Fruit fly (Drosophila melanogaster) whole organism, embryonic: ENCODE results near the gene Acsx3.

Source experiments
- Abd-B ChIP-seq: fragments of 200-800 bp; sonication (Bioruptor generic); optimal IDR thresholded peaks from 2 replicates; lab custom pipeline; 2018; ENCODE audit warnings: missing biosample characterization, mild to moderate bottlenecking, missing genetic modification characterization, moderate library complexity
- B-H2 ChIP-seq: fragments of 200-800 bp; sonication (Bioruptor generic); optimal IDR thresholded peaks from 2 replicates; lab custom pipeline; 2018; ENCODE audit warnings: missing biosample characterization, mild to moderate bottlenecking, missing genetic modification characterization
- CG10654 ChIP-seq: fragments of 200-800 bp; sonication (Bioruptor generic); optimal IDR thresholded peaks from 2 replicates; lab custom pipeline; 2016; ENCODE audit warnings: missing biosample characterization, missing genetic modification characterization
- CG11504 ChIP-seq: fragments of 200-800 bp; sonication (Bioruptor generic); optimal IDR thresholded peaks from 3 replicates; lab custom pipeline; 2019; ENCODE audit warnings: missing biosample characterization, mild to moderate bottlenecking, missing genetic modification characterization, moderate library complexity
- CG11560 ChIP-seq: fragments of 200-800 bp; sonication (Bioruptor generic); IDR thresholded peaks from 3 replicates; pipeline ENCODE4 v1.3.6; 2022; ENCODE audit warnings: missing biosample characterization, missing genetic modification characterization
- CG11723 ChIP-seq: fragments of 200-800 bp; sonication (Bioruptor generic); optimal IDR thresholded peaks from 2 replicates; lab custom pipeline; 2017; ENCODE audit warnings: missing biosample characterization, mild to moderate bottlenecking, missing genetic modification characterization
- CG12155 ChIP-seq: fragments of 200-800 bp; sonication (Bioruptor generic); optimal IDR thresholded peaks from 3 replicates; lab custom pipeline; 2016; ENCODE audit warnings: missing biosample characterization, missing genetic modification characterization
- CG13123 ChIP-seq: fragments of 200-800 bp; sonication (Bioruptor generic); optimal IDR thresholded peaks from 2 replicates; lab custom pipeline; 2016; ENCODE audit warnings: missing biosample characterization, missing genetic modification characterization
- CG13894 ChIP-seq: fragments of 200-800 bp; sonication (Bioruptor generic); optimal IDR thresholded peaks from 3 replicates; lab custom pipeline; 2018; ENCODE audit warnings: missing biosample characterization, mild to moderate bottlenecking, missing genetic modification characterization, moderate library complexity
- CG15269 ChIP-seq: fragments of 200-800 bp; sonication (Bioruptor generic); optimal IDR thresholded peaks from 2 replicates; lab custom pipeline; 2018; ENCODE audit warnings: missing biosample characterization, mild to moderate bottlenecking, missing genetic modification characterization, moderate library complexity
- CG1602 ChIP-seq: fragments of 200-800 bp; sonication (Bioruptor generic); optimal IDR thresholded peaks from 3 replicates; lab custom pipeline; 2016; ENCODE audit warnings: missing biosample characterization, missing genetic modification characterization
- CG18619 ChIP-seq: fragments of 200-800 bp; sonication (Bioruptor generic); optimal IDR thresholded peaks from 3 replicates; lab custom pipeline; 2017; ENCODE audit warnings: missing biosample characterization, mild to moderate bottlenecking, missing genetic modification characterization
- CG30431 ChIP-seq: fragments of 200-800 bp; sonication (Bioruptor generic); optimal IDR thresholded peaks from 2 replicates; lab custom pipeline; 2017; ENCODE audit warnings: missing biosample characterization, missing genetic modification characterization
- CG33557 ChIP-seq: fragments of 200-800 bp; sonication (Bioruptor generic); optimal IDR thresholded peaks from 2 replicates; lab custom pipeline; 2019; ENCODE audit warnings: missing biosample characterization, mild to moderate bottlenecking, missing genetic modification characterization, moderate library complexity
- CG4424 ChIP-seq: fragments of 200-800 bp; sonication (Bioruptor generic); optimal IDR thresholded peaks from 3 replicates; lab custom pipeline; 2016; ENCODE audit warnings: missing biosample characterization, missing genetic modification characterization
- CG6272 ChIP-seq: fragments of 200-800 bp; sonication (Bioruptor generic); IDR thresholded peaks from 2 replicates; pipeline ENCODE4 v1.3.6; 2022; ENCODE audit warnings: missing biosample characterization, missing genetic modification characterization
- CG6813 ChIP-seq: fragments of 200-800 bp; sonication (Bioruptor generic); optimal IDR thresholded peaks from 2 replicates; lab custom pipeline; 2017; ENCODE audit warnings: missing biosample characterization, missing genetic modification characterization, mild to moderate bottlenecking, moderate library complexity, missing genetic modification reagents
- CG7556 ChIP-seq: fragments of 200-800 bp; sonication (Bioruptor generic); optimal IDR thresholded peaks from 2 replicates; lab custom pipeline; 2017; ENCODE audit warnings: missing biosample characterization, mild to moderate bottlenecking, missing genetic modification characterization
- CG8765 ChIP-seq: fragments of 200-800 bp; sonication (Bioruptor generic); IDR thresholded peaks from 2 replicates; pipeline ENCODE4 v1.3.6; 2022; ENCODE audit warnings: missing biosample characterization, missing genetic modification characterization
- CrebB ChIP-seq: fragments of 200-800 bp; sonication (Bioruptor generic); optimal IDR thresholded peaks from 3 replicates; lab custom pipeline; 2018; ENCODE audit warnings: missing biosample characterization, mild to moderate bottlenecking, missing genetic modification characterization
- D ChIP-seq, 2 experiments: fragments of 200-800 bp in 1 of 2; fragments of >200 bp in 1 of 2; sonication (Bioruptor generic) in 1 of 2; optimal IDR thresholded peaks; 2 replicates in 1 of 2; 3 replicates in 1 of 2; lab custom pipeline; 2017; ENCODE audit warnings: mild to moderate bottlenecking in 1 of 2, missing biosample characterization in 1 of 2, missing genetic modification characterization in 1 of 2, missing genetic modification reagents in 1 of 2
- HmgZ ChIP-seq: fragments of 200-800 bp; sonication (Bioruptor generic); optimal IDR thresholded peaks from 2 replicates; lab custom pipeline; 2018; ENCODE audit warnings: missing biosample characterization, mild to moderate bottlenecking, missing genetic modification characterization
- MTF-1 ChIP-seq: fragments of 200-800 bp; sonication (Bioruptor generic); optimal IDR thresholded peaks from 2 replicates; lab custom pipeline; 2018; ENCODE audit warnings: missing biosample characterization, mild to moderate bottlenecking, missing genetic modification characterization, borderline replicate concordance
- Vsx1 ChIP-seq: fragments of 200-800 bp; sonication (Bioruptor generic); optimal IDR thresholded peaks from 2 replicates; lab custom pipeline; 2017; ENCODE audit warnings: missing biosample characterization, mild to moderate bottlenecking, missing genetic modification characterization, missing genetic modification reagents
- Xbp1 ChIP-seq: fragments of 200-800 bp; sonication (Bioruptor generic); optimal IDR thresholded peaks from 3 replicates; lab custom pipeline; 2016; ENCODE audit warnings: missing biosample characterization, mild to moderate bottlenecking, missing genetic modification characterization
- chif ChIP-seq, 2 experiments: fragments of 200-800 bp; sonication (Bioruptor generic); optimal IDR thresholded peaks; 3 replicates each; lab custom pipeline; 2016; ENCODE audit warnings: missing biosample characterization in 2 of 2, missing genetic modification characterization in 2 of 2
- chm ChIP-seq: fragments of 200-800 bp; sonication (Bioruptor generic); IDR thresholded peaks from 2 replicates; pipeline ENCODE4 v1.3.6; 2022; ENCODE audit warnings: missing biosample characterization, missing genetic modification characterization
- cwo ChIP-seq: fragments of 200-800 bp; sonication (Bioruptor generic); optimal IDR thresholded peaks from 3 replicates; lab custom pipeline; 2017; ENCODE audit warnings: missing biosample characterization, missing genetic modification characterization, mild to moderate bottlenecking, moderate library complexity, missing genetic modification reagents
- fd64A ChIP-seq: fragments of 200-800 bp; sonication (Bioruptor generic); optimal IDR thresholded peaks from 3 replicates; lab custom pipeline; 2018; ENCODE audit warnings: missing biosample characterization, mild to moderate bottlenecking, missing genetic modification characterization
- gt ChIP-seq: fragments of 200-800 bp; sonication (Bioruptor generic); IDR thresholded peaks from 2 replicates; pipeline ENCODE4 v1.3.6; 2022; ENCODE audit warnings: missing biosample characterization, missing genetic modification characterization
- h ChIP-seq: fragments of >200 bp; optimal IDR thresholded peaks from 2 replicates; lab custom pipeline; 2017
- inv ChIP-seq: fragments of 200-800 bp; sonication (Bioruptor generic); IDR thresholded peaks from 2 replicates; pipeline ENCODE4 v1.3.6; 2022; ENCODE audit warnings: missing biosample characterization, missing genetic modification characterization; ENCODE audit not compliant: partially characterized antibody
- jing ChIP-seq: fragments of 200-800 bp; sonication (Bioruptor generic); optimal IDR thresholded peaks from 2 replicates; lab custom pipeline; 2018; ENCODE audit warnings: missing biosample characterization, mild to moderate bottlenecking, missing genetic modification characterization
- ken ChIP-seq: fragments of 200-800 bp; sonication (Bioruptor generic); IDR thresholded peaks from 3 replicates; pipeline ENCODE4 v1.3.6; 2022; ENCODE audit warnings: missing biosample characterization, missing genetic modification characterization
- lilli ChIP-seq: fragments of 200-800 bp; sonication (Bioruptor generic); optimal IDR thresholded peaks from 3 replicates; lab custom pipeline; 2016; ENCODE audit warnings: missing biosample characterization, missing genetic modification characterization
- peb ChIP-seq: fragments of 200-800 bp; sonication (Bioruptor generic); IDR thresholded peaks from 2 replicates; pipeline ENCODE4 v1.3.6; 2022; ENCODE audit warnings: missing biosample characterization, missing genetic modification characterization
- prd ChIP-seq, 3 experiments: fragments of >200 bp in 2 of 3; fragments of 200-800 bp in 1 of 3; sonication (Bioruptor generic) in 1 of 3; optimal IDR thresholded peaks in 2 of 3; IDR thresholded peaks in 1 of 3; 2 replicates in 2 of 3; 3 replicates in 1 of 3; pipeline versions ENCODE4 v1.3.6 to Lab custom; 2017 to 2022; ENCODE audit warnings: missing biosample characterization in 1 of 3, missing genetic modification characterization in 1 of 3
- ranshi ChIP-seq: fragments of 200-800 bp; sonication (Bioruptor generic); IDR thresholded peaks from 2 replicates; pipeline ENCODE4 v1.3.6; 2022; ENCODE audit warnings: missing biosample characterization, missing genetic modification characterization
- repo ChIP-seq: fragments of 200-800 bp; sonication (Bioruptor generic); optimal IDR thresholded peaks from 2 replicates; lab custom pipeline; 2016; ENCODE audit warnings: missing biosample characterization, missing genetic modification characterization
- sc ChIP-seq, 3 experiments: fragments of >200 bp in 2 of 3; fragments of 200-800 bp in 1 of 3; sonication (Bioruptor generic) in 1 of 3; optimal IDR thresholded peaks; 2 replicates in 2 of 3; 3 replicates in 1 of 3; lab custom pipeline; 2017; ENCODE audit warnings: mild to moderate bottlenecking in 1 of 3, missing biosample characterization in 1 of 3, missing genetic modification characterization in 1 of 3, missing genetic modification reagents in 1 of 3
- schlank ChIP-seq: fragments of 200-800 bp; sonication (Bioruptor generic); optimal IDR thresholded peaks from 2 replicates; lab custom pipeline; 2018; ENCODE audit warnings: missing biosample characterization, mild to moderate bottlenecking, missing genetic modification characterization
- sim ChIP-seq: fragments of 200-800 bp; sonication (Bioruptor generic); IDR thresholded peaks from 2 replicates; pipeline ENCODE4 v1.3.6; 2022; ENCODE audit warnings: missing biosample characterization, missing genetic modification characterization
- sna ChIP-seq: fragments of 200-800 bp; sonication (Bioruptor generic); IDR thresholded peaks from 2 replicates; pipeline ENCODE4 v1.3.6; 2022; ENCODE audit warnings: missing biosample characterization, missing genetic modification characterization; ENCODE audit not compliant: partially characterized antibody
- stc ChIP-seq: fragments of 200-800 bp; sonication (Bioruptor generic); IDR thresholded peaks from 2 replicates; pipeline ENCODE4 v1.3.6; 2022; ENCODE audit warnings: missing biosample characterization, missing genetic modification characterization
- sug ChIP-seq: fragments of 200-800 bp; optimal IDR thresholded peaks from 2 replicates; lab custom pipeline; 2019; ENCODE audit warnings: missing biosample characterization, mild to moderate bottlenecking, missing genetic modification characterization, moderate library complexity
- tin ChIP-seq: fragments of 200-800 bp; sonication (Bioruptor generic); optimal IDR thresholded peaks from 3 replicates; lab custom pipeline; 2016; ENCODE audit warnings: missing biosample characterization, missing genetic modification characterization
- tup ChIP-seq: fragments of 200-800 bp; sonication (Bioruptor generic); optimal IDR thresholded peaks from 2 replicates; lab custom pipeline; 2016; ENCODE audit warnings: missing biosample characterization, mild to moderate bottlenecking, missing genetic modification characterization, moderate library complexity
- vnd ChIP-seq: fragments of 200-800 bp; sonication (Bioruptor generic); IDR thresholded peaks from 3 replicates; pipeline ENCODE4 v1.3.6; 2022; ENCODE audit warnings: missing biosample characterization, missing genetic modification characterization; ENCODE audit not compliant: partially characterized antibody
- zfh1 ChIP-seq: fragments of 200-800 bp; sonication (Bioruptor generic); IDR thresholded peaks from 3 replicates; pipeline ENCODE4 v1.3.6; 2022; ENCODE audit warnings: missing biosample characterization, missing genetic modification characterization

Gene Acsx3

DNA sequence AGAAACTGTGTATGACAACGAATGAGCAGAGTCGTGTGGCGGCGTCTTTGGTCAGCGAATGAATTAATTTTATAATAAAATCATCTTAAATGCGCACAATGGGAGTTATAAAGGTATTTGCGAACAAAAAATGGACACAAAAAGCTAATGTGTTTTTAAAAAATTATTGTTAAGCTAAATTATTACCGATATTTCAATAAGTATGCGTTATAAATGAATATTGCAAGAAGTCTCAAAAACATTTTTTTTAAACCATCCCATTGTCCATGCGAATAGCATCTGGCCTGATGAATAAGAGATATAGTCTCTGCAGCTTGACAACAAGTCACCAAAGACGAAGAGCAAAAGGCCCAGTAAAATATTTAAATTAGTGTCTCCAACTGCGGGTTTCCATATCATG lies 49.9 kb downstream of the Acsx3 start (continued):
- peak; percentile 7 for TF ChIP-seq tin (GFP tag; lab: Kevin White, UChicago)
- TF ChIP-seq D (optimal IDR thresholded peaks at IDR 0.05; lab: Kevin White, UChicago): no peak
- peak; percentile 24 for TF ChIP-seq D (GFP tag; optimal IDR thresholded peaks at IDR 0.05; lab: Kevin White, UChicago)
- no peak for TF ChIP-seq sc (optimal IDR thresholded peaks at IDR 0.05; lab: Kevin White, UChicago)
- no peak for TF ChIP-seq sc (GFP tag; optimal IDR thresholded peaks at IDR 0.05; lab: Kevin White, UChicago)
- no peak for TF ChIP-seq inv (GFP tag; lab: Robert Waterston, UW)
- TF ChIP-seq CrebB (tag; lab: Kevin White, UChicago): peak; percentile 11
- TF ChIP-seq sna: no peak
- no peak for TF ChIP-seq CG33557 (GFP tag; lab: Kevin White, UChicago)
- peak; percentile 56 for TF ChIP-seq lilli (GFP tag; lab: Kevin White, UChicago)
- peak; percentile 67; the same call in 1 of the 3 replicates for TF ChIP-seq ken (GFP tag; lab: Robert Waterston, UW)
- no peak for TF ChIP-seq CG13894 (tag; lab: Kevin White, UChicago)
- no peak for TF ChIP-seq CG30431 (GFP tag; lab: Kevin White, UChicago)
- peak; percentile 18 for TF ChIP-seq CG6813 (GFP tag; lab: Kevin White, UChicago)
- TF ChIP-seq gt: no peak
- peak; percentile 25 to 38 for TF ChIP-seq chif (GFP tag; optimal IDR thresholded peaks at IDR 0.05; lab: Kevin White, UChicago)
- TF ChIP-seq jing: no peak
- peak; percentile 83 for TF ChIP-seq CG11504 (tag; lab: Kevin White, UChicago)
- TF ChIP-seq zfh1 (GFP tag; lab: Robert Waterston, UW): peak; percentile 58; the same call in 2 of the 3 replicates
- peak; percentile 11 for TF ChIP-seq tup (GFP tag; lab: Kevin White, UChicago)
- TF ChIP-seq Xbp1 (GFP tag; lab: Kevin White, UChicago): peak; percentile 59
- TF ChIP-seq sug (tag; lab: Kevin White, UChicago): peak; percentile 30
- TF ChIP-seq repo (GFP tag; lab: Kevin White, UChicago): no peak
- TF ChIP-seq CG7556 (GFP tag; lab: Kevin White, UChicago): peak; percentile 77
- no peak for TF ChIP-seq CG10654 (GFP tag; lab: Kevin White, UChicago)
- peak; percentile 65 for TF ChIP-seq cwo (GFP tag; lab: Kevin White, UChicago)
- peak; percentile 1 for TF ChIP-seq schlank (tag; lab: Kevin White, UChicago)
- peak; percentile 69 for TF ChIP-seq Vsx1 (GFP tag; lab: Kevin White, UChicago)
- TF ChIP-seq MTF-1: no peak
- no peak for TF ChIP-seq vnd (GFP tag; lab: Robert Waterston, UW)
- no peak for TF ChIP-seq B-H2 (GFP tag; lab: Kevin White, UChicago)
- TF ChIP-seq CG18619 (GFP tag; lab: Kevin White, UChicago): no peak
- no peak for TF ChIP-seq CG13123 (GFP tag; lab: Kevin White, UChicago)
- TF ChIP-seq ranshi (GFP tag; lab: Robert Waterston, UW): 0 out of 2 replicates have a peak, but pooled peaks have one; percentile 40
- no peak for TF ChIP-seq sim (GFP tag; lab: Robert Waterston, UW)
- no peak for TF ChIP-seq CG11723 (GFP tag; lab: Kevin White, UChicago)
- no peak for TF ChIP-seq prd (optimal IDR thresholded peaks at IDR 0.05; lab: Kevin White, UChicago)
- TF ChIP-seq prd (GFP tag; IDR thresholded peaks at IDR 0.05; lab: Robert Waterston, UW): peak; percentile 68
- TF ChIP-seq fd64A: no peak
- peak; percentile 43 for TF ChIP-seq CG1602
- peak; percentile 46 for TF ChIP-seq CG4424 (GFP tag; lab: Kevin White, UChicago)
- TF ChIP-seq h: no peak
- TF ChIP-seq CG6272 (GFP tag; lab: Robert Waterston, UW): no peak
- no peak for TF ChIP-seq CG8765 (GFP tag; lab: Robert Waterston, UW)
- peak; percentile 57 for TF ChIP-seq Abd-B (GFP tag; lab: Kevin White, UChicago)
- TF ChIP-seq chm (GFP tag; lab: Robert Waterston, UW): peak; percentile 40; the same call in 1 of the 2 replicates
- no peak for TF ChIP-seq HmgZ (tag; lab: Kevin White, UChicago)
- TF ChIP-seq CG15269 (tag; lab: Kevin White, UChicago): peak; percentile 85
- no peak for TF ChIP-seq CG11560 (tag; lab: Robert Waterston, UW)
- TF ChIP-seq stc (GFP tag; lab: Robert Waterston, UW): peak; percentile 80
- TF ChIP-seq peb (GFP tag; lab: Robert Waterston, UW): no peak
- TF ChIP-seq CG12155 (GFP tag; lab: Kevin White, UChicago): peak; percentile 8
